Worm (Caenorhabditis elegans): ENCODE measurements around the gene K12D12.4.

- TF ChIP-seq snpc-4 (tag; optimal IDR thresholded peaks at IDR 0.05) = no peak
- TF ChIP-seq pqm-1 (tag; optimal IDR thresholded peaks at IDR 0.05) = no peak
- TF ChIP-seq unc-62 (GFP tag; optimal IDR thresholded peaks at IDR 0.05) = no peak
Observed at ce11 chrII:11906217-11906616, 40.7 kb upstream of the K12D12.4 start, which contains the start of gene ZK930.4.

Measured in whole organism, L1 larva.